Fruit fly (Drosophila melanogaster) whole organism, embryonic: ENCODE measurements around the gene raw.
A peak's percentile ranks its signal among the peaks of the same experiment; 100 is the strongest.

Experiments used
- Atf-2 ChIP-seq: fragments of 200-800 bp; sonication (Bioruptor generic); optimal IDR thresholded peaks from 2 replicates; lab custom pipeline; 2016; ENCODE audit warnings: missing biosample characterization, missing genetic modification characterization
- B-H1 ChIP-seq: fragments of 200-800 bp; sonication (Bioruptor generic); IDR thresholded peaks from 3 replicates; pipeline ENCODE4 v1.3.6; 2022; ENCODE audit warnings: missing biosample characterization, missing genetic modification characterization
- BtbVII ChIP-seq: fragments of 200-800 bp; sonication (Bioruptor generic); optimal IDR thresholded peaks from 3 replicates; lab custom pipeline; 2017; ENCODE audit warnings: missing biosample characterization, mild to moderate bottlenecking, missing genetic modification characterization
- CG10543 ChIP-seq: fragments of 200-800 bp; sonication (Bioruptor generic); optimal IDR thresholded peaks from 3 replicates; lab custom pipeline; 2017; ENCODE audit warnings: missing biosample characterization, mild to moderate bottlenecking, missing genetic modification characterization, moderate library complexity
- CG11398 ChIP-seq: fragments of 200-800 bp; sonication (Bioruptor generic); optimal IDR thresholded peaks from 2 replicates; lab custom pipeline; 2016; ENCODE audit warnings: missing biosample characterization, missing genetic modification characterization
- CG12769 ChIP-seq: fragments of 200-800 bp; sonication (Bioruptor generic); optimal IDR thresholded peaks from 2 replicates; lab custom pipeline; 2019; ENCODE audit warnings: missing biosample characterization, mild to moderate bottlenecking, missing genetic modification characterization, moderate library complexity
- CG13287 ChIP-seq: fragments of 200-800 bp; sonication (Bioruptor generic); IDR thresholded peaks from 2 replicates; pipeline ENCODE4 v1.3.6; 2022; ENCODE audit warnings: missing biosample characterization, missing genetic modification characterization; ENCODE audit not compliant: partially characterized antibody
- CG14965 ChIP-seq: fragments of 200-800 bp; sonication (Bioruptor generic); optimal IDR thresholded peaks from 2 replicates; lab custom pipeline; 2016; ENCODE audit warnings: missing biosample characterization, missing genetic modification characterization, borderline replicate concordance
- CG1832 ChIP-seq: fragments of 200-800 bp; sonication (Bioruptor generic); optimal IDR thresholded peaks from 2 replicates; lab custom pipeline; 2017; ENCODE audit warnings: missing biosample characterization, mild to moderate bottlenecking, missing genetic modification characterization, inconsistent platforms
- CG30020 ChIP-seq: fragments of 200-800 bp; optimal IDR thresholded peaks from 2 replicates; lab custom pipeline; 2019; ENCODE audit warnings: missing biosample characterization, mild to moderate bottlenecking, missing genetic modification characterization, moderate library complexity
- CG32767 ChIP-seq: fragments of 200-800 bp; sonication (Bioruptor generic); IDR thresholded peaks from 2 replicates; pipeline ENCODE4 v1.3.6; 2022; ENCODE audit warnings: missing biosample characterization, missing genetic modification characterization
- CG42726 ChIP-seq: fragments of 200-800 bp; sonication (Bioruptor generic); IDR thresholded peaks from 2 replicates; pipeline ENCODE4 v1.3.6; 2022; ENCODE audit warnings: missing biosample characterization, missing genetic modification characterization; ENCODE audit not compliant: partially characterized antibody
- CG43689 ChIP-seq: fragments of 200-800 bp; sonication (Bioruptor generic); IDR thresholded peaks from 2 replicates; pipeline ENCODE4 v1.3.6; 2022; ENCODE audit warnings: missing biosample characterization, missing genetic modification characterization
- CG4854 ChIP-seq: fragments of 200-800 bp; sonication (Bioruptor generic); optimal IDR thresholded peaks from 2 replicates; lab custom pipeline; 2016; ENCODE audit warnings: missing biosample characterization, missing genetic modification characterization, inconsistent platforms
- CG7357 ChIP-seq: fragments of 200-800 bp; sonication (Bioruptor generic); IDR thresholded peaks from 3 replicates; pipeline ENCODE4 v1.3.6; 2022; ENCODE audit warnings: missing biosample characterization, missing genetic modification characterization
- CG7372 ChIP-seq: fragments of 200-800 bp; sonication (Bioruptor generic); IDR thresholded peaks from 2 replicates; pipeline ENCODE4 v1.3.6; 2022; ENCODE audit warnings: missing biosample characterization, missing genetic modification characterization
- CG8290 ChIP-seq, 3 experiments: fragments of 200-800 bp; sonication (Bioruptor generic); optimal IDR thresholded peaks; 2 replicates each; lab custom pipeline; 2016 to 2019; ENCODE audit warnings: missing biosample characterization in 3 of 3, missing genetic modification characterization in 3 of 3, mild to moderate bottlenecking in 2 of 3, moderate library complexity in 1 of 3
- Deaf1 ChIP-seq: fragments of 200-800 bp; optimal IDR thresholded peaks from 3 replicates; lab custom pipeline; 2019; ENCODE audit warnings: missing biosample characterization, mild to moderate bottlenecking, missing genetic modification characterization, moderate library complexity
- Dek ChIP-seq: fragments of 200-800 bp; sonication (Bioruptor generic); optimal IDR thresholded peaks from 3 replicates; lab custom pipeline; 2019; ENCODE audit warnings: missing biosample characterization, mild to moderate bottlenecking, missing genetic modification characterization, moderate library complexity
- Dip2 ChIP-seq: fragments of 200-800 bp; sonication (Bioruptor generic); IDR thresholded peaks from 2 replicates; pipeline ENCODE4 v1.3.6; 2022; ENCODE audit warnings: missing biosample characterization, missing genetic modification characterization
- Drgx ChIP-seq: fragments of 200-800 bp; sonication (Bioruptor generic); IDR thresholded peaks from 2 replicates; pipeline ENCODE4 v1.3.6; 2022; ENCODE audit warnings: missing biosample characterization, missing genetic modification characterization
- Hey ChIP-seq: fragments of 200-800 bp; sonication (Bioruptor generic); optimal IDR thresholded peaks from 3 replicates; lab custom pipeline; 2018; ENCODE audit warnings: missing biosample characterization, mild to moderate bottlenecking, missing genetic modification characterization
- Hr39 ChIP-seq: fragments of >200 bp; optimal IDR thresholded peaks from 2 replicates; lab custom pipeline; 2017
- Jarid2 ChIP-seq: fragments of 200-800 bp; sonication (Bioruptor generic); optimal IDR thresholded peaks from 3 replicates; lab custom pipeline; 2017; ENCODE audit warnings: mild to moderate bottlenecking, missing biosample characterization, missing genetic modification reagents, missing genetic modification characterization
- Med ChIP-seq: fragments of 200-800 bp; sonication (Bioruptor generic); peaks from one replicate; lab custom pipeline; 2016; ENCODE audit warnings: missing biosample characterization, missing genetic modification characterization, mild to moderate bottlenecking, inconsistent platforms, moderate library complexity
- Optix ChIP-seq: fragments of 200-800 bp; sonication (Bioruptor generic); IDR thresholded peaks from 3 replicates; pipeline ENCODE4 v1.3.6; 2022; ENCODE audit warnings: missing biosample characterization, missing genetic modification characterization
- Pdp1 ChIP-seq, 2 experiments: fragments of 200-800 bp; sonication (Bioruptor generic); optimal IDR thresholded peaks; 3 replicates each; lab custom pipeline; 2016; ENCODE audit warnings: missing biosample characterization in 2 of 2, missing genetic modification characterization in 2 of 2, mild to moderate bottlenecking in 1 of 2, moderate library complexity in 1 of 2
- Spps ChIP-seq: fragments of 200-800 bp; sonication (Bioruptor generic); optimal IDR thresholded peaks from 2 replicates; lab custom pipeline; 2018; ENCODE audit warnings: missing biosample characterization, mild to moderate bottlenecking, missing genetic modification characterization
- Xrp1 ChIP-seq: fragments of 200-800 bp; sonication (Bioruptor generic); IDR thresholded peaks from 2 replicates; pipeline ENCODE4 v1.3.6; 2022; ENCODE audit warnings: missing biosample characterization, missing genetic modification characterization
- YL-1 ChIP-seq: fragments of 200-800 bp; sonication (Bioruptor generic); optimal IDR thresholded peaks from 3 replicates; lab custom pipeline; 2017; ENCODE audit warnings: missing biosample characterization, mild to moderate bottlenecking, missing genetic modification characterization
- exex ChIP-seq: fragments of 200-800 bp; sonication (Bioruptor generic); optimal IDR thresholded peaks from 4 replicates; lab custom pipeline; 2018; ENCODE audit warnings: missing biosample characterization, mild to moderate bottlenecking, missing genetic modification characterization, moderate library complexity
- fd64A ChIP-seq: fragments of 200-800 bp; sonication (Bioruptor generic); optimal IDR thresholded peaks from 3 replicates; lab custom pipeline; 2018; ENCODE audit warnings: missing biosample characterization, mild to moderate bottlenecking, missing genetic modification characterization
- grn ChIP-seq: fragments of 200-800 bp; sonication (Bioruptor generic); optimal IDR thresholded peaks from 3 replicates; lab custom pipeline; 2017; ENCODE audit warnings: missing biosample characterization, missing genetic modification characterization
- hbn ChIP-seq: fragments of 200-800 bp; sonication (Bioruptor generic); IDR thresholded peaks from 2 replicates; pipeline ENCODE4 v1.3.6; 2022; ENCODE audit warnings: missing biosample characterization, missing genetic modification characterization; ENCODE audit not compliant: partially characterized antibody
- jumu ChIP-seq: fragments of 200-800 bp; sonication (Bioruptor generic); optimal IDR thresholded peaks from 3 replicates; lab custom pipeline; 2016; ENCODE audit warnings: missing biosample characterization, missing genetic modification characterization
- mirr ChIP-seq: fragments of 200-800 bp; sonication (Bioruptor generic); optimal IDR thresholded peaks from 3 replicates; lab custom pipeline; 2018; ENCODE audit warnings: missing biosample characterization, mild to moderate bottlenecking, missing genetic modification characterization
- nom ChIP-seq: fragments of 200-800 bp; sonication (Bioruptor generic); optimal IDR thresholded peaks from 2 replicates; lab custom pipeline; 2017; ENCODE audit warnings: missing biosample characterization, missing genetic modification characterization, mild to moderate bottlenecking, moderate library complexity, missing genetic modification reagents
- pzg ChIP-seq: fragments of 200-800 bp; sonication (Bioruptor generic); optimal IDR thresholded peaks from 3 replicates; lab custom pipeline; 2018; ENCODE audit warnings: missing biosample characterization, mild to moderate bottlenecking, missing genetic modification characterization, moderate library complexity
- sd ChIP-seq: fragments of 200-800 bp; sonication (Bioruptor generic); optimal IDR thresholded peaks from 3 replicates; lab custom pipeline; 2018; ENCODE audit warnings: missing biosample characterization, mild to moderate bottlenecking, missing genetic modification characterization, moderate library complexity
- sens ChIP-seq: fragments of 200-800 bp; sonication (Bioruptor generic); peaks from one replicate; lab custom pipeline; 2016; ENCODE audit warnings: missing biosample characterization, missing genetic modification characterization
- stc ChIP-seq: fragments of 200-800 bp; sonication (Bioruptor generic); IDR thresholded peaks from 2 replicates; pipeline ENCODE4 v1.3.6; 2022; ENCODE audit warnings: missing biosample characterization, missing genetic modification characterization
- sug ChIP-seq: fragments of 200-800 bp; optimal IDR thresholded peaks from 2 replicates; lab custom pipeline; 2019; ENCODE audit warnings: missing biosample characterization, mild to moderate bottlenecking, missing genetic modification characterization, moderate library complexity
- tll ChIP-seq, 2 experiments: fragments of 200-800 bp in 1 of 2; fragments of >200 bp in 1 of 2; sonication (Bioruptor generic) in 1 of 2; optimal IDR thresholded peaks; 2 replicates each; lab custom pipeline; 2017 to 2019; ENCODE audit warnings: missing biosample characterization in 2 of 2, missing genetic modification characterization in 2 of 2, mild to moderate bottlenecking in 1 of 2, moderate library complexity in 1 of 2
- vfl ChIP-seq: fragments of 200-800 bp; sonication (Bioruptor generic); optimal IDR thresholded peaks from 2 replicates; lab custom pipeline; 2016; ENCODE audit warnings: missing biosample characterization, missing genetic modification characterization
- z ChIP-seq: fragments of 200-800 bp; sonication (Bioruptor generic); IDR thresholded peaks from 3 replicates; pipeline ENCODE4 v1.3.6; 2022; ENCODE audit warnings: missing biosample characterization, missing genetic modification characterization

raw gene

dm6 chr2L:8702907-8703626 is 37.4 kb downstream of the raw start:
- TF ChIP-seq Pdp1 (GFP tag; optimal IDR thresholded peaks at IDR 0.05; lab: Kevin White, UChicago) (peak in 1 of 2 experiments; percentile 74), pzg (no peak), exex (tag; lab: Kevin White, UChicago) (peak; percentile 75), sug (tag; lab: Kevin White, UChicago) (peak; percentile 42), mirr (GFP tag; lab: Kevin White, UChicago) (peak; percentile 88)

dm6 chr2L:8700870-8701616 is 39.4 kb downstream of the raw start:
- TF ChIP-seq grn (GFP tag; lab: Kevin White, UChicago) (peak; percentile 1), CG14965 (GFP tag; lab: Kevin White, UChicago) (no peak), CG8290 (GFP tag; optimal IDR thresholded peaks at IDR 0.05; lab: Kevin White, UChicago) (no peak), CG8290 (tag; optimal IDR thresholded peaks at IDR 0.05; lab: Kevin White, UChicago) (peak in 1 of 2 experiments; percentile 9), sd (tag; lab: Kevin White, UChicago) (peak; percentile 24), Med (GFP tag; lab: Kevin White, UChicago) (peak; percentile 24), B-H1 (GFP tag; lab: Robert Waterston, UW) (no peak), Atf-2 (GFP tag; lab: Kevin White, UChicago) (no peak), Optix (GFP tag; lab: Robert Waterston, UW) (no peak), nom (GFP tag; lab: Kevin White, UChicago) (peak; percentile 48), Dip2 (GFP tag; lab: Robert Waterston, UW) (no peak), sens (GFP tag; lab: Kevin White, UChicago) (peak; percentile 57), Drgx (GFP tag; lab: Robert Waterston, UW) (no peak)

- peak; percentile 94 for TF ChIP-seq CG10543
- TF ChIP-seq Spps = no peak
- no peak for TF ChIP-seq CG7372 (GFP tag; lab: Robert Waterston, UW)
- peak; percentile 29 for TF ChIP-seq fd64A
- 0 out of 2 replicates have a peak, but pooled peaks have one; percentile 28 for TF ChIP-seq Xrp1 (GFP tag; lab: Robert Waterston, UW)
- peak; percentile 31; the same call in 1 of the 2 replicates for TF ChIP-seq CG32767 (GFP tag; lab: Robert Waterston, UW)
- no peak for TF ChIP-seq CG30020
- no peak for TF ChIP-seq tll (GFP tag; optimal IDR thresholded peaks at IDR 0.05; lab: Kevin White, UChicago)
- no peak for TF ChIP-seq CG1832 (GFP tag; lab: Kevin White, UChicago)
- TF ChIP-seq Jarid2 (GFP tag; lab: Kevin White, UChicago) = no peak
- no peak for TF ChIP-seq CG42726 (GFP tag; lab: Robert Waterston, UW)
- no peak for TF ChIP-seq CG11398 (GFP tag; lab: Kevin White, UChicago)
- no peak for TF ChIP-seq stc (GFP tag; lab: Robert Waterston, UW)
- TF ChIP-seq Dek (tag; lab: Kevin White, UChicago) = peak; percentile 36
- TF ChIP-seq BtbVII (GFP tag; lab: Kevin White, UChicago) = peak; percentile 68
- no peak for TF ChIP-seq CG7357 (GFP tag; lab: Robert Waterston, UW)
- TF ChIP-seq Hey (tag; lab: Kevin White, UChicago) = peak; percentile 74
- no peak for TF ChIP-seq Hr39 (lab: Kevin White, UChicago)
- no peak for TF ChIP-seq CG13287 (GFP tag; lab: Robert Waterston, UW)
- TF ChIP-seq jumu = no peak
- no peak for TF ChIP-seq CG4854 (GFP tag; lab: Kevin White, UChicago)
- peak; percentile 60 for TF ChIP-seq CG12769 (tag; lab: Kevin White, UChicago)
- peak; percentile 43 for TF ChIP-seq YL-1 (GFP tag; lab: Kevin White, UChicago)
- no peak for TF ChIP-seq z
- TF ChIP-seq hbn = no peak
- no peak for TF ChIP-seq vfl (GFP tag; lab: Kevin White, UChicago)
- no peak for TF ChIP-seq CG43689 (GFP tag; lab: Robert Waterston, UW)
- TF ChIP-seq Deaf1 (tag; lab: Kevin White, UChicago) = peak; percentile 98
Measured at dm6 chr2L:8699895-8700314, 40.6 kb downstream of the raw start.
